Worm (Caenorhabditis elegans) whole organism, L1 larva: ENCODE measurements around the gene srg-69.

Experiments
- C04F5.9 ChIP-seq: sonication (generic microtip); optimal IDR thresholded peaks from 2 replicates; lab custom pipeline; 2016; ENCODE audit warnings: missing genetic modification characterization, missing compliant biosample characterization
- C34B4.2 ChIP-seq: sonication (generic microtip); optimal IDR thresholded peaks from 2 replicates; lab custom pipeline; 2017; ENCODE audit warnings: mild to moderate bottlenecking, missing genetic modification characterization, missing compliant biosample characterization
- F16B12.6 ChIP-seq: fragments of 150-350 bp; optimal IDR thresholded peaks from 2 replicates; lab custom pipeline; 2014; ENCODE audit warnings: missing biosample characterization, missing genetic modification characterization
- aly-2 ChIP-seq: fragments of 150-350 bp; optimal IDR thresholded peaks from 2 replicates; lab custom pipeline; 2014; ENCODE audit warnings: missing biosample characterization, missing genetic modification characterization
- ceh-8 ChIP-seq: fragments of 200-800 bp; sonication (Bioruptor generic); optimal IDR thresholded peaks from 2 replicates; lab custom pipeline; 2018; ENCODE audit warnings: mild to moderate bottlenecking, missing genetic modification characterization, moderate library complexity, missing compliant biosample characterization
- ceh-82 ChIP-seq, 3 experiments: fragments of 150-350 bp in 1 of 3; sonication (generic microtip) in 2 of 3; optimal IDR thresholded peaks; 2 replicates each; lab custom pipeline; 2014 to 2017; ENCODE audit warnings: missing biosample characterization in 3 of 3, missing genetic modification characterization in 3 of 3
- ceh-88 ChIP-seq: fragments of 200-800 bp; sonication (Bioruptor generic); IDR thresholded peaks from 2 replicates; pipeline ENCODE4 v1.3.6; 2022; ENCODE audit warnings: missing genetic modification characterization, missing compliant biosample characterization
- ceh-90 ChIP-seq: sonication (generic microtip); optimal IDR thresholded peaks from 2 replicates; lab custom pipeline; 2016; ENCODE audit warnings: missing genetic modification characterization, missing compliant biosample characterization
- dpl-1 ChIP-seq, 3 experiments: fragments of 150-350 bp in 2 of 3; sonication (generic microtip) in 1 of 3; optimal IDR thresholded peaks; 2 replicates each; lab custom pipeline; 2014 to 2017; ENCODE audit warnings: missing biosample characterization in 3 of 3, missing genetic modification characterization in 3 of 3, missing genetic modification reagents in 3 of 3
- dsc-1 ChIP-seq: sonication (generic microtip); optimal IDR thresholded peaks from 2 replicates; lab custom pipeline; 2016; ENCODE audit warnings: mild to moderate bottlenecking, missing genetic modification characterization, missing compliant biosample characterization
- efl-1 ChIP-seq, 4 experiments: fragments of 150-350 bp; optimal IDR thresholded peaks in 3 of 4; peaks in 1 of 4; 1 replicate in 1 of 4; 2 replicates in 3 of 4; lab custom pipeline; 2014; ENCODE audit warnings: missing biosample characterization in 2 of 4, missing genetic modification characterization in 2 of 4, missing genetic modification reagents in 2 of 4
- egl-13 ChIP-seq: sonication (generic microtip); optimal IDR thresholded peaks from 2 replicates; lab custom pipeline; 2016; ENCODE audit warnings: missing genotype, missing genetic modification reagents, missing genetic modification characterization, missing compliant biosample characterization
- egl-27 ChIP-seq, 2 experiments: fragments of 150-350 bp in 1 of 2; sonication (generic microtip); optimal IDR thresholded peaks; 3 replicates each; lab custom pipeline; 2017 to 2018; ENCODE audit warnings: missing biosample characterization in 2 of 2, missing genetic modification characterization in 2 of 2, missing genetic modification reagents in 2 of 2
- elt-2 ChIP-seq: sonication (generic microtip); optimal IDR thresholded peaks from 2 replicates; lab custom pipeline; 2016; ENCODE audit warnings: missing genetic modification characterization, mild to moderate bottlenecking, inconsistent platforms, missing compliant biosample characterization, missing genetic modification reagents
- elt-3 ChIP-seq, 6 experiments: fragments of 150-350 bp in 1 of 6; sonication (generic microtip); optimal IDR thresholded peaks; 2 replicates each; lab custom pipeline; 2017 to 2018; ENCODE audit warnings: missing biosample characterization in 6 of 6, missing genetic modification characterization in 6 of 6, inconsistent platforms in 1 of 6
- ets-5 ChIP-seq: fragments of 200-800 bp; sonication (Bioruptor generic); IDR thresholded peaks from 2 replicates; pipeline ENCODE4 v1.3.6; 2022; ENCODE audit warnings: missing genetic modification characterization, missing compliant biosample characterization
- fkh-10 ChIP-seq: sonication (generic microtip); optimal IDR thresholded peaks from 2 replicates; lab custom pipeline; 2017; ENCODE audit warnings: missing biosample characterization, missing genetic modification reagents, missing genetic modification characterization
- fkh-4 ChIP-seq: sonication (generic microtip); optimal IDR thresholded peaks from 2 replicates; lab custom pipeline; 2016; ENCODE audit warnings: missing compliant biosample characterization, missing genetic modification characterization, borderline replicate concordance
- fkh-8 ChIP-seq: sonication (generic microtip); optimal IDR thresholded peaks from 2 replicates; lab custom pipeline; 2016; ENCODE audit warnings: mild to moderate bottlenecking, missing genetic modification characterization, missing compliant biosample characterization
- hlh-17 ChIP-seq: fragments of 200-800 bp; sonication (Bioruptor generic); optimal IDR thresholded peaks from 2 replicates; lab custom pipeline; 2018; ENCODE audit warnings: missing genetic modification characterization, mild to moderate bottlenecking, missing compliant biosample characterization, moderate library complexity, borderline replicate concordance
- hlh-4 ChIP-seq: sonication (generic microtip); optimal IDR thresholded peaks from 2 replicates; lab custom pipeline; 2016; ENCODE audit warnings: mild to moderate bottlenecking, missing genetic modification characterization, missing compliant biosample characterization
- irx-1 ChIP-seq: sonication (generic microtip); optimal IDR thresholded peaks from 2 replicates; lab custom pipeline; 2016; ENCODE audit warnings: missing genetic modification characterization, missing compliant biosample characterization
- isw-1 ChIP-seq: fragments of 200-800 bp; sonication (Bioruptor generic); IDR thresholded peaks from 2 replicates; pipeline ENCODE4 v1.3.6; 2022; ENCODE audit warnings: missing genetic modification characterization, missing compliant biosample characterization
- lin-13 ChIP-seq: fragments of 150-350 bp; optimal IDR thresholded peaks from 2 replicates; lab custom pipeline; 2014; ENCODE audit warnings: missing biosample characterization, missing genetic modification reagents, missing genetic modification characterization
- lin-15B ChIP-seq: fragments of 150-350 bp; sonication (generic microtip); optimal IDR thresholded peaks from 3 replicates; lab custom pipeline; 2014; ENCODE audit warnings: missing biosample characterization, missing genetic modification characterization
- lin-35 ChIP-seq, 2 experiments: fragments of 150-350 bp; optimal IDR thresholded peaks; 2 replicates each; lab custom pipeline; 2014; ENCODE audit warnings: missing biosample characterization in 2 of 2, missing genetic modification characterization in 2 of 2, missing genetic modification reagents in 2 of 2
- lin-39 ChIP-seq: fragments of 150-350 bp; optimal IDR thresholded peaks from 2 replicates; lab custom pipeline; 2014; ENCODE audit warnings: missing biosample characterization, missing genetic modification reagents, missing genetic modification characterization
- lir-3 ChIP-seq: sonication (generic microtip); optimal IDR thresholded peaks from 2 replicates; lab custom pipeline; 2016; ENCODE audit warnings: mild to moderate bottlenecking, missing genetic modification characterization, moderate library complexity, missing compliant biosample characterization; ENCODE audit not compliant: poor library complexity
- mab-9 ChIP-seq: fragments of 200-800 bp; sonication (Bioruptor generic); IDR thresholded peaks from 2 replicates; pipeline ENCODE4 v1.3.6; 2022; ENCODE audit warnings: missing genetic modification reagents, missing genetic modification characterization, missing compliant biosample characterization
- mep-1 ChIP-seq: fragments of 150-350 bp; optimal IDR thresholded peaks from 2 replicates; lab custom pipeline; 2014; ENCODE audit warnings: missing biosample characterization, missing genetic modification characterization
- nhr-11 ChIP-seq: fragments of 150-350 bp; optimal IDR thresholded peaks from 2 replicates; lab custom pipeline; 2014; ENCODE audit warnings: missing biosample characterization, missing genetic modification characterization
- nhr-47 ChIP-seq: sonication (generic microtip); optimal IDR thresholded peaks from 2 replicates; lab custom pipeline; 2016; ENCODE audit warnings: mild to moderate bottlenecking, missing genetic modification characterization, moderate library complexity, missing compliant biosample characterization
- nhr-71 ChIP-seq: sonication (generic microtip); optimal IDR thresholded peaks from 2 replicates; lab custom pipeline; 2016; ENCODE audit warnings: mild to moderate bottlenecking, missing genetic modification characterization, moderate library complexity, missing compliant biosample characterization
- nhr-84 ChIP-seq: sonication (generic microtip); optimal IDR thresholded peaks from 2 replicates; lab custom pipeline; 2017; ENCODE audit warnings: missing biosample characterization, missing genetic modification characterization
- nhr-90 ChIP-seq: sonication (generic microtip); optimal IDR thresholded peaks from 2 replicates; lab custom pipeline; 2016; ENCODE audit warnings: mild to moderate bottlenecking, missing genetic modification characterization, missing compliant biosample characterization; ENCODE audit not compliant: poor library complexity
- pax-3 ChIP-seq: fragments of 200-800 bp; sonication (Bioruptor generic); optimal IDR thresholded peaks from 2 replicates; lab custom pipeline; 2018; ENCODE audit warnings: mild to moderate bottlenecking, missing genetic modification characterization, moderate library complexity, missing compliant biosample characterization
- snu-23 ChIP-seq: sonication (generic microtip); optimal IDR thresholded peaks from 2 replicates; lab custom pipeline; 2016; ENCODE audit warnings: missing genetic modification characterization, missing compliant biosample characterization
- sox-4 ChIP-seq: sonication (generic microtip); optimal IDR thresholded peaks from 2 replicates; lab custom pipeline; 2016; ENCODE audit warnings: missing genetic modification characterization, missing compliant biosample characterization
- sptf-1 ChIP-seq: fragments of 150-350 bp; optimal IDR thresholded peaks from 2 replicates; lab custom pipeline; 2014; ENCODE audit warnings: missing biosample characterization, missing genetic modification characterization
- sup-37 ChIP-seq: fragments of 200-800 bp; sonication (Bioruptor generic); optimal IDR thresholded peaks from 2 replicates; lab custom pipeline; 2018; ENCODE audit warnings: mild to moderate bottlenecking, missing genetic modification characterization, missing compliant biosample characterization
- unc-62 ChIP-seq: fragments of 150-350 bp; optimal IDR thresholded peaks from 2 replicates; lab custom pipeline; 2014; ENCODE audit warnings: missing biosample characterization, missing genetic modification reagents, missing genetic modification characterization
- vab-15 ChIP-seq: sonication (generic microtip); optimal IDR thresholded peaks from 2 replicates; lab custom pipeline; 2017; ENCODE audit warnings: missing genotype, mild to moderate bottlenecking, missing genetic modification characterization, missing compliant biosample characterization
- xbp-1 ChIP-seq: sonication (generic microtip); optimal IDR thresholded peaks from 2 replicates; lab custom pipeline; 2016; ENCODE audit warnings: missing genetic modification characterization, missing compliant biosample characterization
- ztf-4 ChIP-seq: fragments of 150-350 bp; optimal IDR thresholded peaks from 2 replicates; lab custom pipeline; 2014; ENCODE audit warnings: missing biosample characterization, missing genetic modification characterization

Gene srg-69

DNA sequence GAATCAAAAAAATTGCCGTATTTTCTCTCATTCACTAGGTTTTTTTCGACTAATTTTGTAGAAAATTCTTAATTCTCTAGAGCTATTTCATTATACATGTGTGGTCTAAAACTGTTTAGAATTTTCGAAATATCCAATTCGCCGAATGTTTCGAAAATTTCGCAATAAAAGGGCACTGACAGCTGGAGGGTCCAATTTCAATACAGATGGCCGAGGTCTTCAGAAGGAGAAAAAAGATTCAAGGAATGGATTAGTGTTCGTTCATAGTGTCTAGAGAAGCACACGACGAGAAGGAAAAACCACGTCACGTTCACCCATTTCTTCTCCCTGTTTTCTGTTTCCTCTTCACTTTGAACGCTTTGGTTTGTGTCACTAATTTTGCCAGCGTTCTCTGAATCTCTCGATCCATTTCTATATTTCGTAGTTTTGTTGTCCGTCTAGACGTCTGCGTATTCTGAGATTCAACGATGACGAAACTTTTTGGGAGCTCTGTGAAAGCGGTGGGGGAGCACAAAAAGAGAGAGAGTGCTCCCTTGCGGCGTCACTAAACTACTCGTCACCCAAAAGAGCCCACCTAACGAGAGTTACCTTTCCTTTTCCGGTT, 29.4 kb upstream of the srg-69 start (continued):
- TF ChIP-seq lin-13 (GFP tag; lab: Kevin White, UChicago) (peak; percentile 17), lin-15B (tag; lab: Kevin White, UChicago) (no peak), C34B4.2 (no peak), egl-27 (tag; optimal IDR thresholded peaks at IDR 0.05; lab: Kevin White, UChicago) (peak; percentile 17 to 49), elt-3 (tag; optimal IDR thresholded peaks at IDR 0.05; lab: Kevin White, UChicago) (peak in 1 of 6 experiments; percentile 58), pax-3 (tag; lab: Kevin White, UChicago) (no peak), lir-3 (tag; lab: Kevin White, UChicago) (no peak), ztf-4 (tag; lab: Kevin White, UChicago) (peak; percentile 24), snu-23 (peak; percentile 54)

DNA sequence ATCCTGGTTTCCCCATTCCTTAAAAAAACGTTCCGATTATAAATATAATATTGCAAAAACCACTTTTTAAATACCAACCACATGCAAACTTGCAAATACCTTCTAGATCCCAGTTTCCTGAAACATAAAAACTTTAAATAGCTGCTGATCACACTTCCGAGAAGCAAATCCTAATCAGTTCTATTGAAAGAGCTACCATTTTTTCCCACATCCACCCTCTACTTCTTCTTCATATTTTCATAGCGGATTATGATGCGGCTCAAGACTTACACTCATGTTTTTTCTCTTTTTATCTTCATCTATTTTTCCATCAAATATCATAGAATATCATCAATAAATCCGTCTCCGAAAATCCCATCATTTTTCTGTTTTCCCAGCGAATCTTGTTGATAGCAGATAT, 28.6 kb upstream of the srg-69 start:
- TF ChIP-seq nhr-47 (tag; lab: Kevin White, UChicago) (peak; percentile 60), sup-37 (GFP tag; lab: Kevin White, UChicago) (no peak), mab-9 (no peak), nhr-71 (tag; lab: Kevin White, UChicago) (peak; percentile 4), elt-3 (tag; optimal IDR thresholded peaks at IDR 0.05; lab: Kevin White, UChicago) (no peak), egl-13 (peak; percentile 8), fkh-8 (tag; lab: Kevin White, UChicago) (peak; percentile 57), ceh-88 (no peak), lin-15B (tag; lab: Kevin White, UChicago) (no peak), lin-35 (GFP tag; optimal IDR thresholded peaks at IDR 0.05; lab: Kevin White, UChicago) (no peak), dsc-1 (tag; lab: Kevin White, UChicago) (peak; percentile 99), ets-5 (GFP tag; lab: Robert Waterston, UW) (0 out of 2 replicates have a peak, but pooled peaks have one; percentile 82), irx-1 (tag; lab: Kevin White, UChicago) (no peak), unc-62 (GFP tag; lab: Kevin White, UChicago) (no peak), pax-3 (tag; lab: Kevin White, UChicago) (peak; percentile 72), nhr-11 (tag; lab: Kevin White, UChicago) (peak; percentile 19), vab-15 (tag; lab: Kevin White, UChicago) (no peak), fkh-10 (GFP tag; lab: Kevin White, UChicago) (no peak), F16B12.6 (tag; lab: Kevin White, UChicago) (no peak), sox-4 (tag; lab: Kevin White, UChicago) (peak; percentile 70)

DNA sequence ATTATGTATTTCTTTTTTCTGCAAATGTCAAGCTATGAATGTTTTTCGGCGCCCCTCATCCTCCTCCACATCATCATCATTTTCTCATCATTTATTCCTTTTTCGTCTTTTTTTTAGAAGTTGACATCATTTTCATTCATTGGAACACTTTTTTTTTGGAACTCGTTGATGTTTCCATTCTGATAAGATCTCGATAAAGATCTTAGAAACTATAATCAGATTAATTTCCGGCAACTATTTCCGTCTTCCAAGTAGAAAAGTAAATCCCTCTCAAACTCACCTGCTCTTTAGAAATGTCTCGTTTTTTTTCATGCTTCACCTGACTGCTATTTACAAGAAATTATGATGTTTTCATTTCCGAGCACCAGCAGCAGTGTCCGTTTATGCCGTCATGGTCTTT, 26.6 kb upstream of the srg-69 start:
- TF ChIP-seq ceh-82 (tag; optimal IDR thresholded peaks at IDR 0.05; lab: Kevin White, UChicago) (no peak), nhr-11 (tag; lab: Kevin White, UChicago) (peak; percentile 41), elt-3 (tag; optimal IDR thresholded peaks at IDR 0.05; lab: Kevin White, UChicago) (no peak), pax-3 (tag; lab: Kevin White, UChicago) (peak; percentile 70), egl-13 (peak; percentile 39), nhr-84 (no peak), aly-2 (tag; lab: Kevin White, UChicago) (no peak), irx-1 (tag; lab: Kevin White, UChicago) (no peak), sptf-1 (tag; lab: Kevin White, UChicago) (no peak), nhr-90 (tag; lab: Kevin White, UChicago) (no peak), lir-3 (tag; lab: Kevin White, UChicago) (no peak), isw-1 (GFP tag; lab: Robert Waterston, UW) (no peak), ceh-88 (no peak), F16B12.6 (tag; lab: Kevin White, UChicago) (no peak), efl-1 (optimal IDR thresholded peaks at IDR 0.05; lab: Kevin White, UChicago) (no peak), efl-1 (GFP tag; optimal IDR thresholded peaks at IDR 0.05 in 1 of 2; lab: Kevin White, UChicago) (peak in 1 of 2 experiments; percentile 36), lin-35 (GFP tag; optimal IDR thresholded peaks at IDR 0.05; lab: Kevin White, UChicago) (no peak), dsc-1 (tag; lab: Kevin White, UChicago) (peak; percentile 89), fkh-4 (no peak), hlh-4 (tag; lab: Kevin White, UChicago) (peak; percentile 9), lin-39 (no peak), xbp-1 (tag; lab: Kevin White, UChicago) (no peak), C04F5.9 (tag; lab: Kevin White, UChicago) (no peak), ceh-90 (no peak), dpl-1 (GFP tag; optimal IDR thresholded peaks at IDR 0.05; lab: Kevin White, UChicago) (no peak), ceh-8 (GFP tag; lab: Kevin White, UChicago) (no peak), hlh-17 (GFP tag; lab: Kevin White, UChicago) (no peak), sup-37 (GFP tag; lab: Kevin White, UChicago) (no peak), elt-2 (tag; lab: Kevin White, UChicago) (no peak), mep-1 (tag; lab: Kevin White, UChicago) (peak; percentile 27), vab-15 (tag; lab: Kevin White, UChicago) (no peak), nhr-71 (tag; lab: Kevin White, UChicago) (peak; percentile 75)
